Worm (Caenorhabditis elegans) whole organism, early embryonic: ENCODE measurements around the gene W01G7.4.

Source experiments
- B0310.2 ChIP-seq: sonication (generic microtip); optimal IDR thresholded peaks from 2 replicates; lab custom pipeline; 2016; ENCODE audit warnings: mild to moderate bottlenecking, missing genetic modification characterization, missing compliant biosample characterization
- aly-1 ChIP-seq: sonication (generic microtip); optimal IDR thresholded peaks from 2 replicates; lab custom pipeline; 2016; ENCODE audit warnings: missing genetic modification characterization, missing compliant biosample characterization
- ama-1 ChIP-seq: fragments of 150-350 bp; optimal IDR thresholded peaks from 2 replicates; lab custom pipeline; 2014
- ceh-36 ChIP-seq: sonication (generic microtip); optimal IDR thresholded peaks from 2 replicates; lab custom pipeline; 2016; ENCODE audit warnings: missing genetic modification characterization, inconsistent platforms, missing compliant biosample characterization
- hnd-1 ChIP-seq: sonication (generic microtip); optimal IDR thresholded peaks from 2 replicates; lab custom pipeline; 2016; ENCODE audit warnings: missing genetic modification characterization, missing compliant biosample characterization

DNA sequence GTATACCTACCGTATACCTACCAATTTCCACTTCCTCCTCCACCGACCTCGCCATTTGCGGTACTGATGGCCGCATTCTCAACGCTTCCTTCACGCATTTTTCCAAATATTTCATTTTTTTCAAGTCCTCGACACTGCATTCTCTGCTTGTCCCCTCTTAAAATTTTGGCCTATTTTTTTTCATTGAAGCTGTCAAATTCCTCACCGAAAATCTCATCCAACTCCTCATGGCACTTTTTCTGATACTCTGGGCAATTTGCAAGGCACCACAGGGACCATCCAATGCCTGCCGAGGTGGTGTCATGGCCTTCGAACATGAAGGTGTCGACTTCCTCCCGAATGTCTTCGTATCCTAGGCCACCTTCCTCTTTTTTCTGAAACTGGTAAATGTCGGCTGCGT is 45.9 kb upstream of the W01G7.4 start:
- TF ChIP-seq B0310.2 (tag; lab: Kevin White, UChicago) (no peak), aly-1 (no peak), ama-1 (lab: Kevin White, UChicago) (no peak), ceh-36 (tag; lab: Kevin White, UChicago) (no peak), hnd-1 (no peak)
